Worm (Caenorhabditis elegans): Measurements from ENCODE around the gene F13A2.1.

The F13A2.1 gene

DNA sequence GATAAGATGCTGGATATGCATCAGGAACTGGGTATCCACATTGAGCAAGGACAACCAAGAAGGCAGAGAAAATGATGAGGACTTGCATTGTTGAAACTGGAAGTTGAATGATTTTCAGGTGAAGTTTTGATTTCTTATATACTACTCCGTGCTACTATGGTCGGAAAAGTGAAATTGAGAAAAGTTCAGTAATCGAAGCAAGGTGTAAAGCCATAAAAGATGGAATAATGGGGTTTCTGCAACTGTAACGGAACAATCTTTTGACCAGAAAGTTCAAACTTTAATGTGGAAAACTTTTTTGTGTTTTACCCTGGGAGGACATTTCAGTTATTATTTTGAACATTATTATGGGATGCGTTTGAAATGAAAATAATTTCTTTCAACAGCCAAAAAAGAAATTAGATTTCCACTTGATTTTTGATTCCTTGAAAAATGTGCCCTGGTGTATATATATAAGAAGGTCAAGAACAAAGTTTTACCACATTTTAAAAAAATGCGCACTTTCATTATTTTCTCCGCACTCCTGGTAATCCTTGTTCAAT lies 41.7 kb upstream of the F13A2.1 start, which contains the start of the genes Y47D7A.9 and Y47D7A.19:
Y47D7A.9 (minus strand) TSS at position 101 of the 542 bp plus-strand sequence.
Y47D7A.19 (plus strand) TSS at position 492 of the 542 bp plus-strand sequence.
- no peak for TF ChIP-seq hsf-1 (GFP tag; IDR thresholded peaks at IDR 0.05)
- no peak for TF ChIP-seq F49E8.2 (tag; optimal IDR thresholded peaks at IDR 0.05; ENCODE audit: insufficient read depth)
- no peak for TF ChIP-seq Y53F4B.3 (GFP tag; IDR thresholded peaks at IDR 0.05)

ce11 chrV:4423087-4423486 lies 40.9 kb upstream of the F13A2.1 start:
- no peak for TF ChIP-seq tbx-9 (tag; optimal IDR thresholded peaks at IDR 0.05; ENCODE audit: borderline replicate concordance)
- no peak for TF ChIP-seq madf-10 (tag; optimal IDR thresholded peaks at IDR 0.05)
- TF ChIP-seq lsy-27 (tag; optimal IDR thresholded peaks at IDR 0.05; ENCODE audit: borderline replicate concordance, insufficient read depth) = no peak
- no peak for TF ChIP-seq dpl-1 (GFP tag; optimal IDR thresholded peaks at IDR 0.05)
- TF ChIP-seq hmg-1.2 (GFP tag; IDR thresholded peaks at IDR 0.05) = no peak
- peak; percentile 35; the same call in 1 of the 2 replicates for TF ChIP-seq lin-26 (GFP tag; IDR thresholded peaks at IDR 0.05)
- peak; percentile 70 for TF ChIP-seq zfh-2 (GFP tag; conservative IDR thresholded peaks at IDR 0.05)
- TF ChIP-seq ztf-22 (GFP tag; optimal IDR thresholded peaks at IDR 0.05) = no peak
- no peak for TF ChIP-seq K12H6.12 (tag; optimal IDR thresholded peaks at IDR 0.05)

DNA sequence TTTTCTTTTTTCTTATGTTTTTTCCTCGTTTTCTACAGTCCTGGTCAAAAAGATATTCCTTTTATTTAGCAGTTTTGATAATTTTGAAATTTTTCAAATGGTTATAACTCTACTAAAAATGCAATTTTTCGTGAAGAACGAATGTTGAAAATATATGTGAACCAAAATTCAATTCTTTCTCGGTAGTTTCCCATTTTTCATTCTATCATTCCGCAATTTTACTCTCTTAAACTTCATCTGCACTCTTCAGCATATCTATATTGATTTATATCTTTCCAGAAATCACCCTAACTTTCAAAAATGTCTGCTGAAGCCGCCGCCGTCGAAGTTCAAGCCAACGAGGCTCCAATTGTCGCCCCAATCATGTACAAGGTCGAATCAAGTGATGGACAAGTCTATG lies 39.9 kb upstream of the F13A2.1 start, which contains the start of gene skr-7:
skr-7 (plus strand) TSS at position 301 of the 400 bp plus-strand sequence.
- TF ChIP-seq lin-26 (GFP tag; IDR thresholded peaks at IDR 0.05) (no peak), ztf-25 (GFP tag; IDR thresholded peaks at IDR 0.05) (no peak), akir-1 (GFP tag; optimal IDR thresholded peaks at IDR 0.05) (no peak), ceh-27 (GFP tag; optimal IDR thresholded peaks at IDR 0.05) (no peak), hlh-12 (tag; optimal IDR thresholded peaks at IDR 0.05) (no peak), B0035.1 (tag; optimal IDR thresholded peaks at IDR 0.05) (no peak)

DNA sequence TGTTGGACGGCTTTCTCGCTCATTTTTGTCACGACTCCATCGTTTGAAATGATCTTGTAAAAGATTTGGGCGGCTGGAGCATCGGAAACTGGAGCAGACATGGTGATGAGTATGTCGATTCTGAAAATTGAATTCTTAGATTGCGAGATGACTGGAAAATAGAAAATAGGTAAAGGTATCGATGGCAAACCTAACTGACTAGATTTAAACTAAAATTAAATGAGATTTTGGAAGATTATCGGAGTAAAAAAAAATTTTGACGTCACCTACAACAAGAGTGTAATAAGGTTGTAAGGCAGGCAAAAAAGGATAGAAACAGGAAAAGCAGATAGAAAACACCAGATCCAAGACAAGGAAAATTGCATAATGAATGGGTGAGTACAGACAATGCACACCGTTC lies 39.3 kb upstream of the F13A2.1 start, which contains the start of gene skr-14:
skr-14 (minus strand) TSS at position 101 of the 400 bp plus-strand sequence.
- no peak for TF ChIP-seq bed-1 (GFP tag; IDR thresholded peaks at IDR 0.05)
- TF ChIP-seq rpc-1 (optimal IDR thresholded peaks at IDR 0.05) = no peak
- no peak for TF ChIP-seq rpc-1 (tag; optimal IDR thresholded peaks at IDR 0.05)
- no peak for TF ChIP-seq let-607 (tag; optimal IDR thresholded peaks at IDR 0.05)
- no peak for TF ChIP-seq mcd-1 (GFP tag; IDR thresholded peaks at IDR 0.05)
- TF ChIP-seq sdz-38 (tag; optimal IDR thresholded peaks at IDR 0.05) = no peak
- TF ChIP-seq somi-1 (GFP tag; optimal IDR thresholded peaks at IDR 0.05) = no peak
- no peak for TF ChIP-seq attf-3 (GFP tag; conservative IDR thresholded peaks at IDR 0.05)
- TF ChIP-seq Y53G8AR.9 (GFP tag; conservative IDR thresholded peaks at IDR 0.05) = no peak
- TF ChIP-seq C06A6.2 (GFP tag; conservative IDR thresholded peaks at IDR 0.05) = no peak
- no peak for TF ChIP-seq ama-1 (optimal IDR thresholded peaks at IDR 0.05)
- no peak for TF ChIP-seq ama-1 (GFP tag; optimal IDR thresholded peaks at IDR 0.05)
- no peak for TF ChIP-seq ztf-6 (GFP tag; IDR thresholded peaks at IDR 0.05)
- no peak for TF ChIP-seq xnd-1 (tag; optimal IDR thresholded peaks at IDR 0.05)
- TF ChIP-seq lin-40 (tag; optimal IDR thresholded peaks at IDR 0.05) = no peak
- no peak for TF ChIP-seq Y53F4B.3 (GFP tag; IDR thresholded peaks at IDR 0.05)
- TF ChIP-seq aptf-3 (GFP tag; IDR thresholded peaks at IDR 0.05) = no peak
- no peak for TF ChIP-seq hsf-1 (GFP tag; IDR thresholded peaks at IDR 0.05)
- TF ChIP-seq F22D6.2 (tag; optimal IDR thresholded peaks at IDR 0.05) = no peak

All from whole organism, young adult.